Fruit fly (Drosophila melanogaster) whole organism, wandering third instar larva: ENCODE measurements around the gene CG34283.

Experiments used
- Rel ChIP-seq, 2 experiments: fragments of 200-800 bp; sonication (Bioruptor generic) in 1 of 2; optimal IDR thresholded peaks; 2 replicates in 1 of 2; 3 replicates in 1 of 2; lab custom pipeline; 2016 to 2019; ENCODE audit warnings: mild to moderate bottlenecking in 2 of 2, missing biosample characterization in 2 of 2, missing genetic modification characterization in 2 of 2, moderate library complexity in 1 of 2
- woc ChIP-seq: sonication (Bioruptor generic); optimal IDR thresholded peaks from 2 replicates; lab custom pipeline; 2016; ENCODE audit warnings: missing biosample characterization, mild to moderate bottlenecking, missing genetic modification characterization

- no peak for TF ChIP-seq woc (GFP tag; lab: Kevin White, UChicago)
- no peak for TF ChIP-seq Rel (GFP tag; optimal IDR thresholded peaks at IDR 0.05; lab: Kevin White, UChicago)
- no peak for TF ChIP-seq Rel (tag; optimal IDR thresholded peaks at IDR 0.05; lab: Kevin White, UChicago)
These were observed 23.4 kb downstream of the CG34283 start for dm6 chr3R:18698855-18699569.
